Worm (Caenorhabditis elegans): Measurements from ENCODE around the gene Y116A8C.465.

DNA sequence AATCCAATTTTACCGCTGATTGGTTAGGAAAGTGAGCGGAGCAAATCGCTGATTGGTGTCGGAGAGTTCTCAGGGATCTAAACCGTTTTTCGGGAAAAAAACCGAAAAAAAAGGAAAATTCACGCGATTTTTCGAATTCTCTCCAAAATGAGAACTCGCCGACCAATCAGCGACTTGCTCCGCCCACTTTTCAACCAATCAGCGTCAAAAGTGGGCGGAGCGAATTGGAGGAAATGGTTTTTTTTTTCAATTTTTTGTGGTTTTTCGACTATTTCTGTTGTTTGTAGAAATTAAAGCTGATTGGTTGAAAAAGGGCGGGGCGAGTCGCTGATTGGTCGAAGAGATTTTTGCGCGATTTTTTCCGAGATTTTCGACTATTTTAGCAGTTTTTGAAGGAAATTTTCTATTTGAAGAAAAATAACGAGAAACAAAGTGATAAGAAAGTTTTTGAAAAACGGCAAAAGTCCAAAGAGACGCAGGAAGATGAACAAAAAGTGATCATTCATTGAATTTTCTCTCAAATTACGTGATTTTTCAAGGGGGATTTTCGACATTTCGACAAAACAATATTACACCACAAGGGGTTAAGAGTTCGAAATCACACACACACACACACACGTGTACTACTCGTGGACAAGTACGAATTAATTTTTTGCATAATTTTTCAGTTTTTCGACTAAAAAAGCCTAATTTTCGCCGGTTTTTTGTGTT, 35.7 kb downstream of the Y116A8C.465 start:
- TF ChIP-seq pha-4 (tag; optimal IDR thresholded peaks at IDR 0.05) (no peak), unc-62 (GFP tag; optimal IDR thresholded peaks at IDR 0.05) (no peak), rcor-1 (GFP tag; IDR thresholded peaks at IDR 0.05) (no peak), madf-3 (GFP tag; IDR thresholded peaks at IDR 0.05) (no peak), Y79H2A.3 (GFP tag; conservative IDR thresholded peaks at IDR 0.05) (no peak), lin-35 (GFP tag; optimal IDR thresholded peaks at IDR 0.05) (no peak), T26A5.8 (tag; optimal IDR thresholded peaks at IDR 0.05) (no peak), ztf-28 (GFP tag; IDR thresholded peaks at IDR 0.05) (no peak), ekl-4 (GFP tag; IDR thresholded peaks at IDR 0.05) (no peak), C06A6.2 (GFP tag; conservative IDR thresholded peaks at IDR 0.05) (no peak)
